Fruit fly (Drosophila melanogaster) whole organism, wandering third instar larva: ENCODE data around the gene unc-13-4A.
A peak's percentile ranks its signal among the peaks of the same experiment; 100 is the strongest.

Source experiments
- CG9705 ChIP-seq: fragments of 200-800 bp; sonication (Bioruptor generic); optimal IDR thresholded peaks from 2 replicates; lab custom pipeline; 2018; ENCODE audit warnings: missing biosample characterization, mild to moderate bottlenecking, missing genetic modification characterization
- CrebA ChIP-seq: fragments of 200-800 bp; sonication (Bioruptor generic); optimal IDR thresholded peaks from 2 replicates; lab custom pipeline; 2016; ENCODE audit warnings: missing biosample characterization, mild to moderate bottlenecking, missing genetic modification characterization, borderline replicate concordance
- Dfd ChIP-seq: fragments of >200 bp; optimal IDR thresholded peaks from 2 replicates; lab custom pipeline; 2017; ENCODE audit warnings: missing biosample characterization, missing genetic modification characterization
- Dif ChIP-seq: fragments of 200-275, 200-300 bp; sonication (Bioruptor generic); optimal IDR thresholded peaks from 2 replicates; lab custom pipeline; 2018; ENCODE audit warnings: missing biosample characterization, missing genetic modification characterization; ENCODE audit not compliant: partially characterized antibody
- GATAd ChIP-seq: sonication (Bioruptor generic); optimal IDR thresholded peaks from 2 replicates; lab custom pipeline; 2016; ENCODE audit warnings: missing biosample characterization, missing genetic modification characterization
- HLH106 ChIP-seq: fragments of 200-800 bp; optimal IDR thresholded peaks from 3 replicates; lab custom pipeline; 2019; ENCODE audit warnings: missing biosample characterization, mild to moderate bottlenecking, missing genetic modification characterization, moderate library complexity
- Hnf4 ChIP-seq: fragments of 200-800 bp; sonication (Bioruptor generic); optimal IDR thresholded peaks from 2 replicates; lab custom pipeline; 2016; ENCODE audit warnings: missing biosample characterization, mild to moderate bottlenecking, missing genetic modification characterization
- Hr78 ChIP-seq: fragments of >200 bp; optimal IDR thresholded peaks from 2 replicates; lab custom pipeline; 2017; ENCODE audit warnings: missing biosample characterization, missing genetic modification characterization
- Hr83 ChIP-seq: fragments of 200-300 bp; sonication (Bioruptor generic); optimal IDR thresholded peaks from 2 replicates; lab custom pipeline; 2016; ENCODE audit warnings: missing biosample characterization, mild to moderate bottlenecking, missing genetic modification characterization, moderate library complexity; ENCODE audit not compliant: poor library complexity, severe bottlenecking
- Jra ChIP-seq: sonication (Bioruptor generic); optimal IDR thresholded peaks from 2 replicates; lab custom pipeline; 2016; ENCODE audit warnings: missing biosample characterization, missing genetic modification characterization
- Myc ChIP-seq: fragments of >200 bp; optimal IDR thresholded peaks from 2 replicates; lab custom pipeline; 2017
- N ChIP-seq: fragments of >200 bp; optimal IDR thresholded peaks from 2 replicates; lab custom pipeline; 2018; ENCODE audit warnings: missing biosample characterization, missing external identifiers, missing genetic modification characterization
- OdsH ChIP-seq: fragments of 200-800 bp; sonication (Bioruptor generic); optimal IDR thresholded peaks from 2 replicates; lab custom pipeline; 2016; ENCODE audit warnings: missing biosample characterization, mild to moderate bottlenecking, missing genetic modification characterization
- Rel ChIP-seq, 2 experiments: fragments of 200-800 bp; sonication (Bioruptor generic) in 1 of 2; optimal IDR thresholded peaks; 2 replicates in 1 of 2; 3 replicates in 1 of 2; lab custom pipeline; 2016 to 2019; ENCODE audit warnings: mild to moderate bottlenecking in 2 of 2, missing biosample characterization in 2 of 2, missing genetic modification characterization in 2 of 2, moderate library complexity in 1 of 2
- Sp1 ChIP-seq: fragments of 200-800 bp; sonication (Bioruptor generic); optimal IDR thresholded peaks from 3 replicates; lab custom pipeline; 2019; ENCODE audit warnings: missing biosample characterization, mild to moderate bottlenecking, missing genetic modification characterization, moderate library complexity
- Vsx2 ChIP-seq: fragments of 200-300, 225-300 bp; sonication (Bioruptor generic); optimal IDR thresholded peaks from 2 replicates; lab custom pipeline; 2018; ENCODE audit warnings: missing biosample characterization, missing genetic modification characterization; ENCODE audit not compliant: partially characterized antibody
- br ChIP-seq: fragments of 200-800 bp; sonication (Bioruptor generic); optimal IDR thresholded peaks from 2 replicates; lab custom pipeline; 2016; ENCODE audit warnings: missing biosample characterization, missing genetic modification characterization
- brk ChIP-seq: fragments of 200-800 bp; sonication (Bioruptor generic); optimal IDR thresholded peaks from 2 replicates; lab custom pipeline; 2016; ENCODE audit warnings: missing biosample characterization, mild to moderate bottlenecking, missing genetic modification characterization
- dl ChIP-seq, 2 experiments: fragments of 175-275, 200-275 bp in 1 of 2; fragments of 200-275 bp in 1 of 2; sonication (Bioruptor generic); optimal IDR thresholded peaks; lab custom pipeline; 2018; ENCODE audit warnings: mild to moderate bottlenecking in 2 of 2, missing biosample characterization in 2 of 2, missing genetic modification characterization in 2 of 2, moderate library complexity in 2 of 2; ENCODE audit not compliant: partially characterized antibody in 2 of 2, insufficient read depth in 1 of 2
- dmrt93B ChIP-seq: fragments of 200-800 bp; sonication (Bioruptor generic); optimal IDR thresholded peaks from 2 replicates; lab custom pipeline; 2018; ENCODE audit warnings: missing biosample characterization, mild to moderate bottlenecking, missing genetic modification characterization
- dsf ChIP-seq: sonication (Bioruptor generic); optimal IDR thresholded peaks from 2 replicates; lab custom pipeline; 2016; ENCODE audit warnings: missing biosample characterization, missing genetic modification characterization, borderline replicate concordance
- ey ChIP-seq: fragments of 200-800 bp; sonication (Bioruptor generic); optimal IDR thresholded peaks from 2 replicates; lab custom pipeline; 2016; ENCODE audit warnings: missing biosample characterization, missing genetic modification characterization
- foxo ChIP-seq, 2 experiments: fragments of 200-800 bp; sonication (Bioruptor generic); optimal IDR thresholded peaks; 2 replicates in 1 of 2; 3 replicates in 1 of 2; lab custom pipeline; 2016 to 2017; ENCODE audit warnings: missing biosample characterization in 2 of 2, missing genetic modification characterization in 2 of 2
- fru ChIP-seq: fragments of 200-800 bp; sonication (Bioruptor generic); optimal IDR thresholded peaks from 3 replicates; lab custom pipeline; 2016; ENCODE audit warnings: missing biosample characterization, mild to moderate bottlenecking, missing genetic modification characterization
- h ChIP-seq: fragments of 200-800 bp; sonication (Bioruptor generic); optimal IDR thresholded peaks from 3 replicates; lab custom pipeline; 2016; ENCODE audit warnings: missing biosample characterization, mild to moderate bottlenecking, missing genetic modification characterization
- jim ChIP-seq: fragments of 175-275, 200-325 bp; sonication (Bioruptor generic); optimal IDR thresholded peaks from 2 replicates; lab custom pipeline; 2016; ENCODE audit warnings: missing biosample characterization, mild to moderate bottlenecking, missing genetic modification characterization
- lola ChIP-seq: fragments of >200 bp; optimal IDR thresholded peaks from 2 replicates; lab custom pipeline; 2017; ENCODE audit warnings: missing biosample characterization, missing genetic modification characterization
- pan ChIP-seq: fragments of >200 bp; optimal IDR thresholded peaks from 2 replicates; lab custom pipeline; 2017
- psq ChIP-seq: fragments of 200-800 bp; sonication (Bioruptor generic); optimal IDR thresholded peaks from 3 replicates; lab custom pipeline; 2017; ENCODE audit warnings: missing biosample characterization, mild to moderate bottlenecking, missing genetic modification characterization, moderate library complexity
- rgr ChIP-seq: fragments of 200-800 bp; sonication (Bioruptor generic); optimal IDR thresholded peaks from 3 replicates; lab custom pipeline; 2016; ENCODE audit warnings: missing biosample characterization, mild to moderate bottlenecking, missing genetic modification characterization
- sage ChIP-seq: fragments of 200-800 bp; sonication (Bioruptor generic); optimal IDR thresholded peaks from 2 replicates; lab custom pipeline; 2016; ENCODE audit warnings: missing biosample characterization, mild to moderate bottlenecking, missing genetic modification characterization
- sv ChIP-seq: fragments of 200-800 bp; sonication (Bioruptor generic); optimal IDR thresholded peaks from 3 replicates; lab custom pipeline; 2016; ENCODE audit warnings: missing biosample characterization, missing genetic modification characterization
- usp ChIP-seq: fragments of >200 bp; optimal IDR thresholded peaks from 2 replicates; lab custom pipeline; 2017; ENCODE audit warnings: missing biosample characterization, missing genetic modification characterization
- woc ChIP-seq: sonication (Bioruptor generic); optimal IDR thresholded peaks from 2 replicates; lab custom pipeline; 2016; ENCODE audit warnings: missing biosample characterization, mild to moderate bottlenecking, missing genetic modification characterization

unc-13-4A gene

DNA sequence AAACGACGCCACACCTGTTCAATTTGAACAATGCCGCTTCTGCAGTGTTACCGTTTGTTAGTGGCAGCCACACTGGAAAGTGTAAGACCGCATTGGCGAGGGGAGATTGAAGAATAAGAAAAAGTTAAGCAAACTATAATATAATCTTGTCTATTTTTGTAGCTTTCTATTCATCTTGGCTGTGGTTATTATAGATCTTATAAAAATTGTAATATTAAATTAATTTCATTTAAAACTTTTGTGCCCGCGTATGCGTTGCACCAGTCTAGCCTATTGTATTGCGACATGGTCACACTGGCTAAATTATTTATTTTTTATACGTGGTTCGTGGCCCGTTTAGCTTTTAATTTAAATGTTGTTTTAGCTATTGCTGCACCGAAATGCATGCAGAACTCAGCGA is 10.7 kb upstream of the unc-13-4A start, which contains the start of the genes RhoGEF4 and Rint1:
RhoGEF4 (minus strand) TSS at position 64 of the 400 bp plus-strand sequence.
Rint1 (plus strand) TSS at position 272 of the 400 bp plus-strand sequence.
- no peak for TF ChIP-seq pan (lab: Kevin White, UChicago)
- peak; percentile 47 for TF ChIP-seq woc
- TF ChIP-seq psq (GFP tag; lab: Kevin White, UChicago) = peak; percentile 40
- TF ChIP-seq Dif (GFP tag; lab: Kevin White, UChicago) = no peak
- peak; percentile 26 for TF ChIP-seq ey (GFP tag; lab: Kevin White, UChicago)
- peak; percentile 48 for TF ChIP-seq Sp1 (GFP tag; lab: Kevin White, UChicago)
- peak; percentile 54 for TF ChIP-seq Myc (lab: Kevin White, UChicago)
- TF ChIP-seq jim (GFP tag; lab: Kevin White, UChicago) = no peak
- TF ChIP-seq dsf (GFP tag; lab: Kevin White, UChicago) = peak; percentile 17
- no peak for TF ChIP-seq GATAd (GFP tag; lab: Kevin White, UChicago)
- no peak for TF ChIP-seq CG9705 (GFP tag; lab: Kevin White, UChicago)
- peak; percentile 63 for TF ChIP-seq rgr (GFP tag; lab: Kevin White, UChicago)
- no peak for TF ChIP-seq fru (GFP tag; lab: Kevin White, UChicago)
- peak; percentile 55 for TF ChIP-seq h (GFP tag; lab: Kevin White, UChicago)
- TF ChIP-seq HLH106 = peak; percentile 60
- peak; percentile 27 for TF ChIP-seq OdsH (GFP tag; lab: Kevin White, UChicago)
- peak; percentile 69 for TF ChIP-seq sv (GFP tag; lab: Kevin White, UChicago)
- peak in 1 of 2 experiments; percentile 72 for TF ChIP-seq foxo (GFP tag; optimal IDR thresholded peaks at IDR 0.05; lab: Kevin White, UChicago)
- TF ChIP-seq, all 38 proteins: peak for 12

DNA sequence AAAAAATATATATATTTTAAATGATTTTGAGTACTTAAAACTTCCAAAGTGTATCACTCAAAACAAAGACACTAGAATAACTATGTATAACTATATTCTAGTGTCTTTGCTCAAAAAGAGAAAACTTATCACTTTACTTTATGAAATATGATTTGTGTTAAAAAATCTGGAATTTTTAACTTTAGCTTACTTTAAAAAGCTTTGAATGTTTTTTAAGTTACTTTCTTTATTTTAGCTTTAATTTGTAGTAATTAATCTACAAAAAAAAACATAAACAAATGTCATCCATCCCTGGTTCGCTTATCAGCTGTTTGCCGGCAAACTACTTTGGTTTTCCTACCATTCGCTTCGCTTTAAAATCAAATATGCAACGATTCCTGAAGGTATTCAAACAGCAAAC is 7.1 kb upstream of the unc-13-4A start, which contains the start of gene CG8607:
CG8607 (plus strand) TSS at position 301 of the 400 bp plus-strand sequence.
- TF ChIP-seq usp = no peak
- no peak for TF ChIP-seq dl (GFP tag; optimal IDR thresholded peaks at IDR 0.05; lab: Kevin White, UChicago; ENCODE audit: insufficient read depth in 1 of 2, partially characterized antibody in 2 of 2)
- TF ChIP-seq OdsH (GFP tag; lab: Kevin White, UChicago) = no peak
- no peak for TF ChIP-seq Myc (lab: Kevin White, UChicago)
- no peak for TF ChIP-seq sv (GFP tag; lab: Kevin White, UChicago)
- TF ChIP-seq HLH106 = no peak
- TF ChIP-seq psq (GFP tag; lab: Kevin White, UChicago) = no peak
- TF ChIP-seq foxo (GFP tag; optimal IDR thresholded peaks at IDR 0.05; lab: Kevin White, UChicago) = no peak
- no peak for TF ChIP-seq dmrt93B (GFP tag; lab: Kevin White, UChicago)
- no peak for TF ChIP-seq br (GFP tag; lab: Kevin White, UChicago)
- no peak for TF ChIP-seq sage (GFP tag; lab: Kevin White, UChicago)
- TF ChIP-seq h (GFP tag; lab: Kevin White, UChicago) = no peak
- no peak for TF ChIP-seq rgr (GFP tag; lab: Kevin White, UChicago)
- no peak for TF ChIP-seq CrebA (GFP tag; lab: Kevin White, UChicago)

dm6 chr3L:7314133-7314532 is 1.4 kb upstream of the unc-13-4A start:
- no peak for TF ChIP-seq lola (GFP tag; lab: Kevin White, UChicago)
- TF ChIP-seq usp = no peak
- TF ChIP-seq N (GFP tag; lab: Kevin White, UChicago) = no peak
- no peak for TF ChIP-seq Hnf4
- no peak for TF ChIP-seq Dfd (GFP tag; lab: Kevin White, UChicago)
- TF ChIP-seq Rel (GFP tag; optimal IDR thresholded peaks at IDR 0.05; lab: Kevin White, UChicago) = no peak
- TF ChIP-seq Rel (tag; optimal IDR thresholded peaks at IDR 0.05; lab: Kevin White, UChicago) = no peak
- no peak for TF ChIP-seq rgr (GFP tag; lab: Kevin White, UChicago)
- no peak for TF ChIP-seq Dif (GFP tag; lab: Kevin White, UChicago)
- no peak for TF ChIP-seq Vsx2 (GFP tag; lab: Kevin White, UChicago)
- no peak for TF ChIP-seq Hr78 (GFP tag; lab: Kevin White, UChicago)

DNA sequence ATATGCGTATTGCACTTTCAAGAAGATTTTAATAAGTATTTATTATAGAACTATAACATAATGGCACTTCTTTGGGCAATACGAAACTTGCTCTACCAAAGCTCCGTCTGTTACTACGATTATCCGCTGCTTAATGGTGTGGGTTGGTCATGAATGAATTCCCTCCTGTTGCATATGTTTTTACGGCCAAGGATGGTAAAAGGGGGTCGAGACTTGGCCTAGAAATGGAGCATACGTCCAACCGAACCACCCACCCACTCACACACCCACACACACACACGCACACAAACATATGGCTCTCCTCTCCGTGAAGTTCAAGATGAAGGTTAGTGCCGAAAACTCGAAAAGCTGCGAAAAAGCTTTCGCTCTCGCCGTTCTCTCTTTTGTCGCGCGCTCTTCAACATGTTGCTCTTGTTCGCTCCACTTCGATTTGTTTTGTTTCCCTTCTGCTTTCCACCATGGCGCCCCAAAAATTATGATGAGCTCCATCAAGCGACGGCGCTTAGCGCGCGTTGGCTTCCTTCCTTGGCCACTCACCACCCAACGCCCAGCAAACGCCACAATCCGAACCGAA is 950 bp upstream of the unc-13-4A start:
- TF ChIP-seq usp = no peak
- TF ChIP-seq Jra (GFP tag; lab: Kevin White, UChicago) = no peak
- TF ChIP-seq dmrt93B (GFP tag; lab: Kevin White, UChicago) = no peak
- TF ChIP-seq h (GFP tag; lab: Kevin White, UChicago) = no peak
- no peak for TF ChIP-seq brk (GFP tag; lab: Kevin White, UChicago)
- no peak for TF ChIP-seq foxo (GFP tag; optimal IDR thresholded peaks at IDR 0.05; lab: Kevin White, UChicago)
- TF ChIP-seq Sp1 (GFP tag; lab: Kevin White, UChicago) = no peak
- no peak for TF ChIP-seq sage (GFP tag; lab: Kevin White, UChicago)
- TF ChIP-seq dsf (GFP tag; lab: Kevin White, UChicago) = no peak
- TF ChIP-seq HLH106 = no peak
- TF ChIP-seq jim (GFP tag; lab: Kevin White, UChicago) = no peak
- no peak for TF ChIP-seq Hr83 (GFP tag; lab: Kevin White, UChicago)
- no peak for TF ChIP-seq dl (GFP tag; optimal IDR thresholded peaks at IDR 0.05; lab: Kevin White, UChicago; ENCODE audit: insufficient read depth in 1 of 2, partially characterized antibody in 2 of 2)
